Worm (Caenorhabditis elegans): Measurements from ENCODE around the gene cec-2.
A peak's percentile ranks its signal among the peaks of the same experiment; 100 is the strongest.

cec-2 gene

DNA sequence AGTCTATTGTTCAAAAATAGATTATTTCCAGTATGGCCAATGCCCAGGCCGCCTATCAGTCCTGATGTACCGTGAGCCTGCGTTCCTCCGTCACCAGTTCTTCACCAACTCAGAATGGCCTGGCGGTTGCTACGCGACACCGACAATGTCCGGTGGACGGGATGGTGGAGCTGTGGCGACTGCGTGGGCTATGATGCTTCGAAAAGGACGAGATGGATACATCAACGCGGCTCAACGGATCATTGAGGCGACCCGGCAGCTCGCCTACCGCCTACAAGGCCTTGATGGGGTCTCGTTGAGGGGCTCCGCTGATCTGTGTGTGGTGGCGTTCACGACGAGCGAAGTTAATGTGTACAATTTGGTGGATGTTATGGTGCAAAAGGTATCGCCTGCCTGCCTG is 29.0 kb downstream of the cec-2 start:
- no peak for TF ChIP-seq sox-4 (tag; optimal IDR thresholded peaks at IDR 0.05)
- TF ChIP-seq unc-130 (tag; optimal IDR thresholded peaks at IDR 0.05): no peak
- TF ChIP-seq nhr-85 (tag): no peak
- TF ChIP-seq vab-15 (tag; optimal IDR thresholded peaks at IDR 0.05): no peak
- no peak for TF ChIP-seq zip-4 (GFP tag; optimal IDR thresholded peaks at IDR 0.05)
- no peak for TF ChIP-seq aha-1 (tag; optimal IDR thresholded peaks at IDR 0.05)

DNA sequence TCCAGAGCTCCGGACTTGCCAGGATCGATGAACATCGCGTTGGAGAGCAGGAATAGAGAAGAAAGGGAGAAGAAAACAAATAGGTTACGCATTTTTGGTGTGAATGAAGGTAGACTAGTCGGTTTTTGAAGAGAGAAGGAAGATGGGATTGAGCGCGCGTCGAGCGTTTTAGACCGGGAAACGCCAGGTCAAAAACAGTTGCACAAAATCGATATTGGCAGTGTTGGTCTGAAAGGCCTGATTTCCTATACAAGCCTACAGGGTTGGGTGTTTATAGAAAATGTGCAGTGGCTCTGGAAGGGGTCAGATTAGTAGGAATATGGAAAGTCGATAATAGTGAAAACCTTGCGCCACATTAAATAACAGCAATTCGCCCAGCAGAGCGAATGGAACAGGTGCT is 34.4 kb downstream of the cec-2 start, which contains the start of gene dsl-2:
TSS of gene dsl-2 (minus strand) at position 101 of the 400 bp plus-strand sequence.
- TF ChIP-seq hpl-2 (GFP tag; optimal IDR thresholded peaks at IDR 0.05): no peak
- TF ChIP-seq hlh-4 (tag; optimal IDR thresholded peaks at IDR 0.05): no peak
- no peak for TF ChIP-seq snu-23 (GFP tag; optimal IDR thresholded peaks at IDR 0.05)
- peak; percentile 6 for TF ChIP-seq nhr-85 (tag)
- no peak for TF ChIP-seq jun-1 (tag; optimal IDR thresholded peaks at IDR 0.05)

DNA sequence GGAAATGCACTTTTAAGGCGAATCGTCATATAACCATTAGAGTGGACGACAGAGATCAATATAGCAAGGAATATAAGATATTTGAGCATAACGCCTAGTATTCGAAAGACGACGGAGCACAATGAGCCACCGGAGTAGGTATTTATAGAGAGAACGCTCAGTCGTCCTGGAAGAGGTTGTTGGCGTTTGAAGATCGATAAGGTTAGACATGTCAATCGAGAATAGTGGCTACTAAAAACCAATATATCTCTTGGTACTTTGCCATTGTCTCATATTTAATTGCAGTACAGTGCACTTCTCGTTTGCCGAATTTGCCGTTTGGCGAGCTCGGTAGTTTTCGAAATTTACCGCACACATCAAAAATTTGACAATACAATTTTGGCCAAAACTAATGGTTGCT is 37.5 kb downstream of the cec-2 start, which contains the start of gene dsl-1:
TSS of gene dsl-1 (minus strand) at position 101 of the 400 bp plus-strand sequence.
- TF ChIP-seq nhr-85 (tag) (no peak), lin-13 (GFP tag; optimal IDR thresholded peaks at IDR 0.05) (no peak), pag-3 (tag; optimal IDR thresholded peaks at IDR 0.05; ENCODE audit: borderline replicate concordance, insufficient read depth) (no peak), lin-15B (tag; optimal IDR thresholded peaks at IDR 0.05) (no peak), nhr-71 (tag; optimal IDR thresholded peaks at IDR 0.05) (no peak), isw-1 (GFP tag; IDR thresholded peaks at IDR 0.05) (no peak), nhr-12 (tag; optimal IDR thresholded peaks at IDR 0.05) (no peak), ceh-82 (tag; optimal IDR thresholded peaks at IDR 0.05) (no peak), nhr-11 (tag; optimal IDR thresholded peaks at IDR 0.05) (no peak), lir-3 (tag; optimal IDR thresholded peaks at IDR 0.05; ENCODE audit: poor library complexity) (no peak), mep-1 (tag; optimal IDR thresholded peaks at IDR 0.05) (no peak), aly-2 (tag; optimal IDR thresholded peaks at IDR 0.05) (no peak), fkh-8 (tag; optimal IDR thresholded peaks at IDR 0.05) (no peak), unc-30 (tag; optimal IDR thresholded peaks at IDR 0.05) (no peak), nhr-19 (GFP tag; conservative IDR thresholded peaks at IDR 0.05) (no peak), tbx-2 (tag; optimal IDR thresholded peaks at IDR 0.05) (no peak), nhr-90 (tag; optimal IDR thresholded peaks at IDR 0.05; ENCODE audit: poor library complexity) (no peak)

DNA sequence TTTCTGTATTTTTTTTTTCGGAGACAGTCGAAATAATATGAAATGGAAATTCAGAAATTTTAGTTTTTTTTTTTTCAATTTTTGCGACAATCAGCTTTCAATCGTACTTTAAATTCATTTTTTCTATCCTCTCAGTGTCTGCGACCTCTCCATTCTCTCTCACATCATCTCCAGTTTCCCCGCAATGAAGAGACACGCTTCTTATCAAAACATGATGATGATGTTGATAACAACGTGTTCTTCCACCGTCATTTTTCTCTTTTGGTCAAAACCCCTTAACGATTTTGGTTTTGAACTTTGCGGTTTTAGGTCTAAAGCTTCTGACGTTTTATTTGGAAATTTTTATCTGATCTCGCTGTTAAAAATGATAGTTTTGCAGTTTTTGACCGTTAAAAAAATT is 38.8 kb downstream of the cec-2 start:
- TF ChIP-seq blmp-1 (tag; optimal IDR thresholded peaks at IDR 0.05): peak; percentile 50
- no peak for TF ChIP-seq nhr-84 (tag; optimal IDR thresholded peaks at IDR 0.05)
- peak in 1 of 6 experiments; percentile 64 for TF ChIP-seq elt-3 (tag; optimal IDR thresholded peaks at IDR 0.05)
- no peak for TF ChIP-seq skn-1 (tag; optimal IDR thresholded peaks at IDR 0.05)

DNA sequence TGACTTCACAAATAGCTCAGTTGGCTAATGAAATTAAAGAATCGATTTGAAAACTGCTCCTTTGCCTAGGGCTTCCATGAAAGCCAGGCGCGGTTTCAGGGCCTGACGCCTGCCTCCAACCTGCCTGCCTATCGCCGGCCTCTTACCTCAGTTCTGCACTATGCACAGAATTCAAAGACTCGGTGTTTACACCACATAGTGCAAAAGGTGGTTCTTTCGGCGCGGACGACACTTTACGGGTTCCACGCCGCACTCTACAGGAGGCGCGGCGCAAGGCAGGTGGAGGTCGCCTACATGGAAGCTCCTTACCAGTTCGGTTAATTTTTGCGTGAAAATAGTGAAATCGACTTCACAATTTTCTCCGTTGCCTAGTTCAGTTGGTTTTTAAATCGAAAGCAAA is 39.3 kb downstream of the cec-2 start:
- TF ChIP-seq vab-15 (tag; optimal IDR thresholded peaks at IDR 0.05): no peak
- no peak for TF ChIP-seq sup-37 (GFP tag; optimal IDR thresholded peaks at IDR 0.05)
- no peak for TF ChIP-seq snu-23 (GFP tag; optimal IDR thresholded peaks at IDR 0.05)
- TF ChIP-seq pqm-1 (tag; optimal IDR thresholded peaks at IDR 0.05): no peak
- TF ChIP-seq unc-30 (tag; optimal IDR thresholded peaks at IDR 0.05): no peak
- no peak for TF ChIP-seq hpl-2 (GFP tag; optimal IDR thresholded peaks at IDR 0.05)
- TF ChIP-seq fos-1 (tag; optimal IDR thresholded peaks at IDR 0.05): no peak
- no peak for TF ChIP-seq skn-1 (tag; optimal IDR thresholded peaks at IDR 0.05)
- TF ChIP-seq aly-2 (tag; optimal IDR thresholded peaks at IDR 0.05): no peak
- TF ChIP-seq nhr-76 (tag; optimal IDR thresholded peaks at IDR 0.05): no peak
- no peak for TF ChIP-seq C04F5.9 (tag; optimal IDR thresholded peaks at IDR 0.05)
- no peak for TF ChIP-seq ceh-90 (tag; optimal IDR thresholded peaks at IDR 0.05)
- no peak for TF ChIP-seq unc-86 (tag; optimal IDR thresholded peaks at IDR 0.05)

All from whole organism, L1 larva.